Fruit fly (Drosophila melanogaster) whole organism, embryonic: ENCODE data around the gene fend.

Source experiments
- Aef1 ChIP-seq: fragments of 200-800 bp; sonication (Bioruptor generic); IDR thresholded peaks from 3 replicates; pipeline ENCODE4 v1.3.6; 2022; ENCODE audit warnings: missing biosample characterization, missing genetic modification characterization
- CG10543 ChIP-seq: fragments of 200-800 bp; sonication (Bioruptor generic); optimal IDR thresholded peaks from 3 replicates; lab custom pipeline; 2017; ENCODE audit warnings: missing biosample characterization, mild to moderate bottlenecking, missing genetic modification characterization, moderate library complexity
- CG11695 ChIP-seq: fragments of 200-800 bp; sonication (Bioruptor generic); IDR thresholded peaks from 3 replicates; pipeline ENCODE4 v1.3.6; 2022; ENCODE audit warnings: missing biosample characterization, missing genetic modification characterization
- CG12942 ChIP-seq: fragments of 200-800 bp; sonication (Bioruptor generic); optimal IDR thresholded peaks from 3 replicates; lab custom pipeline; 2016; ENCODE audit warnings: missing biosample characterization, missing genetic modification characterization
- CG13624 ChIP-seq: fragments of 200-800 bp; sonication (Bioruptor generic); optimal IDR thresholded peaks from 2 replicates; lab custom pipeline; 2016; ENCODE audit warnings: missing biosample characterization, missing genetic modification characterization
- CG1529 ChIP-seq: fragments of 200-800 bp; sonication (Bioruptor generic); optimal IDR thresholded peaks from 3 replicates; lab custom pipeline; 2018; ENCODE audit warnings: missing biosample characterization, missing genetic modification characterization
- CG17829 ChIP-seq: fragments of 200-800 bp; optimal IDR thresholded peaks from 2 replicates; lab custom pipeline; 2019; ENCODE audit warnings: missing biosample characterization, mild to moderate bottlenecking, missing genetic modification characterization, moderate library complexity
- CG2129 ChIP-seq: fragments of 200-800 bp; sonication (Bioruptor generic); IDR thresholded peaks from 2 replicates; pipeline ENCODE4 v1.3.6; 2022; ENCODE audit warnings: missing biosample characterization, missing genetic modification characterization; ENCODE audit not compliant: partially characterized antibody
- CG2678 ChIP-seq: fragments of 200-800 bp; sonication (Bioruptor generic); optimal IDR thresholded peaks from 3 replicates; lab custom pipeline; 2019; ENCODE audit warnings: missing biosample characterization, mild to moderate bottlenecking, missing genetic modification characterization, moderate library complexity
- CG2889 ChIP-seq: fragments of 200-800 bp; sonication (Bioruptor generic); IDR thresholded peaks from 3 replicates; pipeline ENCODE4 v1.3.6; 2022; ENCODE audit warnings: missing biosample characterization, missing genetic modification characterization
- CG32532 ChIP-seq: fragments of 200-800 bp; sonication (Bioruptor generic); IDR thresholded peaks from 2 replicates; pipeline ENCODE4 v1.3.6; 2022; ENCODE audit warnings: missing biosample characterization, missing genetic modification characterization
- CG3281 ChIP-seq: fragments of 200-800 bp; sonication (Bioruptor generic); optimal IDR thresholded peaks from 3 replicates; lab custom pipeline; 2017; ENCODE audit warnings: missing biosample characterization, mild to moderate bottlenecking, missing genetic modification characterization
- CG42726 ChIP-seq: fragments of 200-800 bp; sonication (Bioruptor generic); IDR thresholded peaks from 2 replicates; pipeline ENCODE4 v1.3.6; 2022; ENCODE audit warnings: missing biosample characterization, missing genetic modification characterization; ENCODE audit not compliant: partially characterized antibody
- CG4282 ChIP-seq: fragments of 200-800 bp; sonication (Bioruptor generic); optimal IDR thresholded peaks from 2 replicates; lab custom pipeline; 2016; ENCODE audit warnings: missing biosample characterization, missing genetic modification characterization
- CG6175 ChIP-seq: fragments of 200-800 bp; sonication (Bioruptor generic); IDR thresholded peaks from 3 replicates; pipeline ENCODE4 v1.3.6; 2022; ENCODE audit warnings: missing biosample characterization, missing genetic modification characterization
- CG6765 ChIP-seq: fragments of 200-800 bp; sonication (Bioruptor generic); optimal IDR thresholded peaks from 3 replicates; lab custom pipeline; 2017; ENCODE audit warnings: missing biosample characterization, mild to moderate bottlenecking, missing genetic modification characterization
- CG6813 ChIP-seq: fragments of 200-800 bp; sonication (Bioruptor generic); optimal IDR thresholded peaks from 2 replicates; lab custom pipeline; 2017; ENCODE audit warnings: missing biosample characterization, missing genetic modification characterization, mild to moderate bottlenecking, moderate library complexity, missing genetic modification reagents
- CG7963 ChIP-seq: fragments of 200-800 bp; sonication (Bioruptor generic); IDR thresholded peaks from 3 replicates; pipeline ENCODE4 v1.3.6; 2022; ENCODE audit warnings: missing biosample characterization, missing genetic modification characterization; ENCODE audit not compliant: partially characterized antibody
- Chrac-16 ChIP-seq: fragments of 200-800 bp; sonication (Bioruptor generic); optimal IDR thresholded peaks from 3 replicates; lab custom pipeline; 2016; ENCODE audit warnings: missing biosample characterization, missing genetic modification characterization
- Sox102F ChIP-seq: fragments of 200-800 bp; sonication (Bioruptor generic); optimal IDR thresholded peaks from 2 replicates; lab custom pipeline; 2018; ENCODE audit warnings: missing biosample characterization, mild to moderate bottlenecking, missing genetic modification characterization, moderate library complexity
- TFAM ChIP-seq: fragments of 200-800 bp; sonication (Bioruptor generic); optimal IDR thresholded peaks from 2 replicates; lab custom pipeline; 2017; ENCODE audit warnings: missing biosample characterization, missing genetic modification characterization, inconsistent platforms
- bigmax ChIP-seq: fragments of 200-800 bp; sonication (Bioruptor generic); optimal IDR thresholded peaks from 2 replicates; lab custom pipeline; 2018; ENCODE audit warnings: missing biosample characterization, mild to moderate bottlenecking, missing genetic modification characterization
- bsh ChIP-seq, 2 experiments: fragments of 200-800 bp; sonication (Bioruptor generic); optimal IDR thresholded peaks; 2 replicates each; lab custom pipeline; 2017 to 2018; ENCODE audit warnings: mild to moderate bottlenecking in 2 of 2, missing biosample characterization in 2 of 2, missing genetic modification characterization in 2 of 2, moderate library complexity in 1 of 2
- cato ChIP-seq: fragments of 200-800 bp; sonication (Bioruptor generic); optimal IDR thresholded peaks from 2 replicates; lab custom pipeline; 2016; ENCODE audit warnings: missing biosample characterization, missing genetic modification characterization, borderline replicate concordance
- chm ChIP-seq: fragments of 200-800 bp; sonication (Bioruptor generic); IDR thresholded peaks from 2 replicates; pipeline ENCODE4 v1.3.6; 2022; ENCODE audit warnings: missing biosample characterization, missing genetic modification characterization
- chn ChIP-seq: fragments of 200-800 bp; sonication (Bioruptor generic); optimal IDR thresholded peaks from 2 replicates; lab custom pipeline; 2016; ENCODE audit warnings: missing biosample characterization, missing genetic modification characterization
- ci ChIP-seq: fragments of 200-800 bp; sonication (Bioruptor generic); IDR thresholded peaks from 3 replicates; pipeline ENCODE4 v1.3.6; 2022; ENCODE audit warnings: missing biosample characterization, missing genetic modification characterization
- crc ChIP-seq: fragments of 200-800 bp; sonication (Bioruptor generic); optimal IDR thresholded peaks from 2 replicates; lab custom pipeline; 2016; ENCODE audit warnings: missing biosample characterization, missing genetic modification characterization
- crol ChIP-seq: fragments of 200-800 bp; sonication (Bioruptor generic); IDR thresholded peaks from 2 replicates; pipeline ENCODE4 v1.3.6; 2022; ENCODE audit warnings: missing biosample characterization, missing genetic modification characterization
- danr ChIP-seq: fragments of 200-800 bp; sonication (Bioruptor generic); IDR thresholded peaks from 2 replicates; pipeline ENCODE4 v1.3.6; 2022; ENCODE audit warnings: missing biosample characterization, missing genetic modification characterization
- dmrt11E ChIP-seq: fragments of 200-800 bp; sonication (Bioruptor generic); optimal IDR thresholded peaks from 3 replicates; lab custom pipeline; 2018; ENCODE audit warnings: missing biosample characterization, mild to moderate bottlenecking, missing genetic modification characterization, moderate library complexity
- ewg ChIP-seq: fragments of 200-800 bp; sonication (Bioruptor generic); optimal IDR thresholded peaks from 3 replicates; lab custom pipeline; 2017; ENCODE audit warnings: mild to moderate bottlenecking, missing biosample characterization, missing genetic modification reagents, missing genetic modification characterization
- fd96Cb ChIP-seq: fragments of 200-800 bp; sonication (Bioruptor generic); optimal IDR thresholded peaks from 2 replicates; lab custom pipeline; 2018; ENCODE audit warnings: missing biosample characterization, mild to moderate bottlenecking, missing genetic modification characterization, moderate library complexity
- ham ChIP-seq: fragments of 200-800 bp; sonication (Bioruptor generic); IDR thresholded peaks from 2 replicates; pipeline ENCODE4 v1.3.6; 2022; ENCODE audit warnings: missing biosample characterization, missing genetic modification characterization
- ind ChIP-seq: fragments of 200-800 bp; sonication (Bioruptor generic); optimal IDR thresholded peaks from 3 replicates; lab custom pipeline; 2016; ENCODE audit warnings: missing biosample characterization, missing genetic modification characterization
- insv ChIP-seq, 2 experiments: fragments of 200-800 bp; sonication (Bioruptor generic); optimal IDR thresholded peaks; 3 replicates each; lab custom pipeline; 2016 to 2018; ENCODE audit warnings: missing biosample characterization in 2 of 2, missing genetic modification characterization in 2 of 2
- lilli ChIP-seq: fragments of 200-800 bp; sonication (Bioruptor generic); optimal IDR thresholded peaks from 3 replicates; lab custom pipeline; 2016; ENCODE audit warnings: missing biosample characterization, missing genetic modification characterization
- lmd ChIP-seq: fragments of 200-800 bp; sonication (Bioruptor generic); IDR thresholded peaks from 2 replicates; pipeline ENCODE4 v1.3.6; 2022; ENCODE audit warnings: missing biosample characterization, missing genetic modification characterization
- maf-S ChIP-seq: fragments of 200-800 bp; sonication (Bioruptor generic); optimal IDR thresholded peaks from 2 replicates; lab custom pipeline; 2016; ENCODE audit warnings: missing biosample characterization, missing genetic modification characterization
- mld ChIP-seq: fragments of 200-800 bp; sonication (Bioruptor generic); IDR thresholded peaks from 3 replicates; pipeline ENCODE4 v1.3.6; 2022; ENCODE audit warnings: missing biosample characterization, missing genetic modification characterization; ENCODE audit not compliant: partially characterized antibody
- nerfin-1 ChIP-seq: fragments of 200-800 bp; sonication (Bioruptor generic); optimal IDR thresholded peaks from 3 replicates; lab custom pipeline; 2019; ENCODE audit warnings: missing biosample characterization, mild to moderate bottlenecking, missing genetic modification characterization, moderate library complexity
- otp ChIP-seq: fragments of 200-800 bp; sonication (Bioruptor generic); IDR thresholded peaks from 3 replicates; pipeline ENCODE4, ENCODE4 v1.3.6; 2022; ENCODE audit warnings: missing biosample characterization, missing genetic modification characterization
- scrt ChIP-seq: fragments of 200-800 bp; sonication (Bioruptor generic); optimal IDR thresholded peaks from 2 replicates; lab custom pipeline; 2018; ENCODE audit warnings: missing biosample characterization, mild to moderate bottlenecking, missing genetic modification characterization, moderate library complexity
- slbo ChIP-seq: fragments of 200-800 bp; sonication (Bioruptor generic); IDR thresholded peaks from 2 replicates; pipeline ENCODE4 v1.3.6; 2022; ENCODE audit warnings: missing biosample characterization, missing genetic modification characterization
- tx ChIP-seq: fragments of 200-800 bp; sonication (Bioruptor generic); optimal IDR thresholded peaks from 2 replicates; lab custom pipeline; 2016; ENCODE audit warnings: missing biosample characterization, missing genetic modification characterization
- unc-4 ChIP-seq: fragments of 200-800 bp; sonication (Bioruptor generic); IDR thresholded peaks from 2 replicates; pipeline ENCODE4 v1.3.6; 2022; ENCODE audit warnings: missing biosample characterization, missing genetic modification characterization; ENCODE audit not compliant: partially characterized antibody
- usp ChIP-seq: fragments of >200 bp; optimal IDR thresholded peaks from 2 replicates; lab custom pipeline; 2017; ENCODE audit warnings: missing biosample characterization, missing genetic modification characterization
- wek ChIP-seq: fragments of 200-800 bp; sonication (Bioruptor generic); optimal IDR thresholded peaks from 3 replicates; lab custom pipeline; 2018; ENCODE audit warnings: missing biosample characterization, mild to moderate bottlenecking, missing genetic modification characterization, moderate library complexity
- zf30C ChIP-seq: fragments of 200-800 bp; sonication (Bioruptor generic); optimal IDR thresholded peaks from 3 replicates; lab custom pipeline; 2018; ENCODE audit warnings: missing biosample characterization, mild to moderate bottlenecking, missing genetic modification characterization

Gene fend

dm6 chrX:9163645-9164509 lies 29.0 kb upstream of the fend start (continued):
- TF ChIP-seq CG13624 (GFP tag; lab: Kevin White, UChicago): no peak
- TF ChIP-seq CG1529 (GFP tag; lab: Kevin White, UChicago): no peak
- no peak for TF ChIP-seq slbo
- TF ChIP-seq unc-4: no peak
- no peak for TF ChIP-seq Aef1 (GFP tag; lab: Robert Waterston, UW)
- no peak for TF ChIP-seq CG12942
- no peak for TF ChIP-seq CG42726 (GFP tag; lab: Robert Waterston, UW)
- TF ChIP-seq chn (GFP tag; lab: Kevin White, UChicago): no peak
- no peak for TF ChIP-seq Sox102F (GFP tag; lab: Kevin White, UChicago)
- no peak for TF ChIP-seq bigmax
- TF ChIP-seq usp (GFP tag; lab: Kevin White, UChicago): no peak
- TF ChIP-seq TFAM (GFP tag; lab: Kevin White, UChicago): no peak
- TF ChIP-seq CG2889 (GFP tag; lab: Robert Waterston, UW): no peak
- no peak for TF ChIP-seq lilli
- no peak for TF ChIP-seq chm (GFP tag; lab: Robert Waterston, UW)
- TF ChIP-seq ind (GFP tag; lab: Kevin White, UChicago): no peak
- TF ChIP-seq mld (GFP tag; lab: Robert Waterston, UW): no peak
- TF ChIP-seq nerfin-1 (tag; lab: Kevin White, UChicago): no peak
- no peak for TF ChIP-seq CG7963 (GFP tag; lab: Robert Waterston, UW)
- no peak for TF ChIP-seq CG11695
- no peak for TF ChIP-seq maf-S (GFP tag; lab: Kevin White, UChicago)
- peak; percentile 13 for TF ChIP-seq CG10543
- no peak for TF ChIP-seq scrt (GFP tag; lab: Kevin White, UChicago)
- TF ChIP-seq ci (GFP tag; lab: Robert Waterston, UW): no peak
- TF ChIP-seq wek (GFP tag; lab: Kevin White, UChicago): no peak
- no peak for TF ChIP-seq otp (GFP tag; lab: Robert Waterston, UW)
- TF ChIP-seq crol (GFP tag; lab: Robert Waterston, UW): peak; percentile 80
- no peak for TF ChIP-seq dmrt11E (tag; lab: Kevin White, UChicago)
- no peak for TF ChIP-seq insv (GFP tag; optimal IDR thresholded peaks at IDR 0.05; lab: Kevin White, UChicago)
- TF ChIP-seq ham: no peak
- peak; percentile 51 for TF ChIP-seq ewg
- no peak for TF ChIP-seq crc (GFP tag; lab: Kevin White, UChicago)
- no peak for TF ChIP-seq CG17829 (tag; lab: Kevin White, UChicago)
- no peak for TF ChIP-seq lmd (GFP tag; lab: Robert Waterston, UW)
- no peak for TF ChIP-seq fd96Cb (tag; lab: Kevin White, UChicago)
- no peak for TF ChIP-seq tx
- TF ChIP-seq bsh (GFP tag; optimal IDR thresholded peaks at IDR 0.05; lab: Kevin White, UChicago): peak in 1 of 2 experiments; percentile 41
- no peak for TF ChIP-seq Chrac-16 (GFP tag; lab: Kevin White, UChicago)
- TF ChIP-seq zf30C (GFP tag; lab: Kevin White, UChicago): no peak
- TF ChIP-seq CG32532 (GFP tag; lab: Robert Waterston, UW): no peak
- no peak for TF ChIP-seq CG3281 (GFP tag; lab: Kevin White, UChicago)
- TF ChIP-seq danr (GFP tag; lab: Robert Waterston, UW): no peak
- no peak for TF ChIP-seq CG2678 (tag; lab: Kevin White, UChicago)
- no peak for TF ChIP-seq cato (GFP tag; lab: Kevin White, UChicago)
- TF ChIP-seq CG6175: no peak
- TF ChIP-seq CG2129 (GFP tag; lab: Robert Waterston, UW): no peak
- no peak for TF ChIP-seq CG6765 (GFP tag; lab: Kevin White, UChicago)
- no peak for TF ChIP-seq CG4282 (GFP tag; lab: Kevin White, UChicago)
- TF ChIP-seq CG6813 (GFP tag; lab: Kevin White, UChicago): no peak
